Worm (Caenorhabditis elegans): ENCODE results near the gene rnp-1.

Gene rnp-1

DNA sequence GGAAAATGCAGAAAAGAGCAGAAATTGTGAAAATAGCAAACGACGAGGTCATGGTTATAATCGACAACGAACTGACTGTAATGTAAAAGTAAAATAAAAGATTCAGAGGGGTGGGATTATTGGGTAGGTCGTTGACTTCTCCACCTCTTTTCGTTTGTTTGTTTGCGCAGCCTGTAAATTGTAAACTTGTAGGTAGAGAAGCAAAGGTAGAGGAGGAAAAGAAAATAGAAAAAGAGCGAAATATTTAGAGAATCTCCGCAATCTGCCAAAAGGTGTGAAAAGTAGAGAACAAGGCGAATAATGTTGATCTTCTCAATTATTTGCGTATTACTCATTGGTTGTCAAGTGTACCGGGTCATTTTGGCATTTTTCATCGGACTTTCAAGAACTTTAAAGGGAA, 4.7 kb upstream of the rnp-1 start, which contains the start of gene ZK863.8:
Gene ZK863.8 (minus strand): TSS at position 173 of the 400 bp plus-strand sequence.
- TF ChIP-seq mel-28 (tag; optimal IDR thresholded peaks at IDR 0.05; ENCODE audit: borderline replicate concordance), result no peak
- TF ChIP-seq let-607 (tag; optimal IDR thresholded peaks at IDR 0.05), result no peak
- no peak for TF ChIP-seq ceh-100 (GFP tag; IDR thresholded peaks at IDR 0.05)
- TF ChIP-seq dox-1 (GFP tag; IDR thresholded peaks at IDR 0.05), result no peak
- no peak for TF ChIP-seq nhr-179 (tag; optimal IDR thresholded peaks at IDR 0.05)

DNA sequence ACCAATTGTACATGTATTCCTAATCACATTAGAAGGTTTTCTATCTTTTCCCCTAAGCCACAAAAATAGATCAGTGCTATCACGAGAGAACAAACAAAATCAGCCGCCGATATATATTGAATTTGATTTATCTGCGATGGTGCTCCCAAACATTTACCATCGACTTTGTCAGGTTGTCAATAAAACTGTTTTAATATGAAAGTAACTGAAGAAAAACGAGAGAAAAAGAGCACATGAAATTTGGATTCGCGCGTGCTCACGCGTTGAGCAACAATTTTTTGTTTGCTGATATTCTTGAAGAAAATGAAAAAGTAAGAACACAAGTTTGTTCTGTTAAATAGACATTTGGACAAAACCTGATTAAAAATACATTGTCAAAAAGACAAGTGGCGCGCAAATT, 3.2 kb upstream of the rnp-1 start:
- TF ChIP-seq aptf-2 (GFP tag; conservative IDR thresholded peaks at IDR 0.05) (no peak), B0035.1 (tag; optimal IDR thresholded peaks at IDR 0.05) (no peak)

DNA sequence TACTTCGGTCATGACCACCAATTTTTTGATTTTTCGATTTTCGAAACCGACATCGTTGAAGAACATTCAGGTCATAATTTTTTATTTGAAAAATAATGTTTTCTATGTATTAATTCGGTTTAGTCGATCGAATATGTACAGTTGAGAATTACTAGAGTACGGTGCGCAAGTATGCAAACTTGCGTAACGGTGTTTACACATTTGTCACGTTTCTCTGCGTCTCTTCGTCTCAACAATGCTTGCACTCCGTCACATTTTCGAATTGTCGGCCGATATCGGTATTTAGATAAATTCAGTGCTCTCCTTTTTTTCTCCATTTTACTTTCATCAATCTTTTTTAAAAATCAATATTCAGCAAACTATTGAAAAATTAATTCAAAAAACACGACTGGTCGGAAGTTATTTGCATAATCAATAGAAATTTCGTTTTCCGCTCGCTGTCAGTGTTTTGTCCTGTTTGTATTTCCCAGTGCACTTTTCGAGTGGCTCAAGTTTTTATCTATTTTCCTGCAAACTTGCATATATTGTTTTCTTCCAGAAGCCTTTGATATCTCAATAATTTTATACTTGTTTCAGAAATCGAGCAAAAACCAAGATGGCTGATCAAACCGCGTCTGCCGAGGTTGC, 1.0 kb upstream of the rnp-1 start, which contains the start of gene dpy-30:
Gene dpy-30 (plus strand): TSS at position 577 of the 627 bp plus-strand sequence.
- TF ChIP-seq lsl-1 (GFP tag; optimal IDR thresholded peaks at IDR 0.05) (peak; percentile 62), mxl-1 (tag; optimal IDR thresholded peaks at IDR 0.05) (no peak), madf-6 (GFP tag; IDR thresholded peaks at IDR 0.05) (peak; percentile 38; the same call in 1 of the 2 replicates), F23B12.7 (tag; optimal IDR thresholded peaks at IDR 0.05; ENCODE audit: insufficient read depth) (no peak), ztf-22 (GFP tag; optimal IDR thresholded peaks at IDR 0.05) (no peak), F49E8.2 (tag; optimal IDR thresholded peaks at IDR 0.05; ENCODE audit: insufficient read depth) (peak; percentile 60), tbp1 (GFP tag; optimal IDR thresholded peaks at IDR 0.05) (peak; percentile 3), ztf-18 (tag; optimal IDR thresholded peaks at IDR 0.05) (peak; percentile 10), snpc-3.4 (tag; optimal IDR thresholded peaks at IDR 0.05) (peak; percentile 57), somi-1 (GFP tag; optimal IDR thresholded peaks at IDR 0.05) (no peak), lin-54 (GFP tag; optimal IDR thresholded peaks at IDR 0.05) (peak; percentile 53), lin-40 (tag; optimal IDR thresholded peaks at IDR 0.05) (no peak), pbrm-1 (GFP tag; IDR thresholded peaks at IDR 0.05) (peak; percentile 44; the same call in 1 of the 2 replicates), dox-1 (GFP tag; IDR thresholded peaks at IDR 0.05) (no peak), snpc-1.3 (tag; optimal IDR thresholded peaks at IDR 0.05; ENCODE audit: insufficient read depth) (no peak), K12H6.12 (tag; optimal IDR thresholded peaks at IDR 0.05) (no peak), mcd-1 (GFP tag; IDR thresholded peaks at IDR 0.05) (0 out of 2 replicates have a peak, but pooled peaks have one; percentile 18), ceh-27 (GFP tag; optimal IDR thresholded peaks at IDR 0.05) (no peak), pha-4 (tag; optimal IDR thresholded peaks at IDR 0.05) (no peak), madf-10 (tag; optimal IDR thresholded peaks at IDR 0.05) (no peak), B0035.1 (tag; optimal IDR thresholded peaks at IDR 0.05) (no peak), cebp-1 (GFP tag; IDR thresholded peaks at IDR 0.05) (no peak), cebp-1 (tag; optimal IDR thresholded peaks at IDR 0.05) (peak; percentile 4), fkh-3 (tag; optimal IDR thresholded peaks at IDR 0.05) (no peak), nhr-120 (GFP tag; IDR thresholded peaks at IDR 0.05) (no peak), efl-1 (GFP tag; optimal IDR thresholded peaks at IDR 0.05) (peak; percentile 12), ceh-91 (GFP tag; IDR thresholded peaks at IDR 0.05) (no peak), madf-3 (GFP tag; IDR thresholded peaks at IDR 0.05) (no peak), ZK185.1 (tag; optimal IDR thresholded peaks at IDR 0.05; ENCODE audit: poor library complexity, severe bottlenecking) (no peak), hmg-1.2 (GFP tag; IDR thresholded peaks at IDR 0.05) (peak; percentile 86), rec-8 (tag; optimal IDR thresholded peaks at IDR 0.05) (no peak), D2030.7 (GFP tag; IDR thresholded peaks at IDR 0.05) (peak; percentile 31; the same call in 1 of the 2 replicates), ets-4 (GFP tag; optimal IDR thresholded peaks at IDR 0.05) (no peak), dpl-1 (GFP tag; optimal IDR thresholded peaks at IDR 0.05) (no peak), chd-7 (tag; optimal IDR thresholded peaks at IDR 0.05) (no peak), egl-44 (GFP tag; IDR thresholded peaks at IDR 0.05) (no peak), snpc-4 (GFP tag; optimal IDR thresholded peaks at IDR 0.05) (no peak), snpc-4 (tag; optimal IDR thresholded peaks at IDR 0.05) (peak in 2 of 4 experiments; percentile 3 to 46)
